Fruit fly (Drosophila melanogaster): ENCODE results near the gene FoxL1.

FoxL1 gene

DNA sequence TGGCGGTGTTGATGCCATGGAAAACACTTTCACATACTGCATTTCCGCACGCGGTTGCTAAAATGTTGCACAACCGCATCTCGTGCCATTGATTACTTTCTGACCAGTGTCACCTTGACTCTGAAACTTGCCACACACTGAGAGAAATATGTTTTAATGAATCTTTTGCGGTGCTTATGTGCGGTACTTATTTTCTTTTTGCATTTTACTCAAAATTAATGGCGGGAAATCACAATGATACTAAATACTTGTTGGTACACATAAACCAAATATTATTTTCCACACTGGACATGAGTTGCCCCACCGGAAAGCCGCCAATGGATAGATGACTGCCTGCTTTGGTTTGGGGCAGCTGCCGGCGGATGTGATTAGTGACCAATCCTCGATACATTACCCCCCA lies 38.1 kb downstream of the FoxL1 start:
- TF ChIP-seq Hr4 (GFP tag; optimal IDR thresholded peaks at IDR 0.05) (peak; percentile 63), eg (GFP tag; IDR thresholded peaks at IDR 0.05) (peak; percentile 40; the same call in 1 of the 3 replicates), Eip78C (GFP tag) (peak; percentile 72), Eip93F (GFP tag; optimal IDR thresholded peaks at IDR 0.05) (no peak), fkh (GFP tag; optimal IDR thresholded peaks at IDR 0.05) (no peak), vri (GFP tag; optimal IDR thresholded peaks at IDR 0.05) (no peak), CG15336 (GFP tag; IDR thresholded peaks at IDR 0.05) (peak; percentile 46), CG6163 (GFP tag; IDR thresholded peaks at IDR 0.05) (peak; percentile 41; the same call in 1 of the 3 replicates), fd59A (GFP tag; optimal IDR thresholded peaks at IDR 0.05) (no peak), svp (GFP tag) (peak; percentile 6), CG32006 (GFP tag; optimal IDR thresholded peaks at IDR 0.05) (peak; percentile 47), fd85E (GFP tag; optimal IDR thresholded peaks at IDR 0.05) (no peak), CG8119 (GFP tag; IDR thresholded peaks at IDR 0.05) (peak; percentile 34; the same call in 2 of the 3 replicates)

DNA sequence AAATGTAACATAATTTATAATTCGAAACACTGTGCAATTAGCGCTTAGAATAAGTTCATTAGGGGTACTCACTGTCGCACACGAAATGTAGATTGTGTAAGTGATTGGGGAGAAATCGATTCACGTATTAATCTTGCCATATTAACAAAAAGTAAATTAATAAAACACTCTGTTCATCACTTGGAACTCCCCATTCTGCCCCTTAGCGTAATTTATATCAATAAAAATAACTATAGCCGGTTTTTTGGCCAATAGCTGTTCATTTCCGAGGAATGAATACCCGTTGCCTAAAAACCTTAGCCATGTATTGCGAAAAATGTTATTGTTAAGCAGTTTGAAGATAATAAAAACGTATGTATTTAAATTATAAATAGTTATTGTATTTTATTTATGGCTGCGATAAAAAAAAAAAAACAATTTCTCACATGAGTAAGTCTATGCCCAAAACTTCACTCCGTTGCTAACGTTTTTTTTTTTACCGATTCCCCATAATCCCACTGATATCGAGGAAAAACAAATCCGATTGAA lies 40.7 kb downstream of the FoxL1 start, which contains the start of gene Ugt305A1:
TSS of gene Ugt305A1 (plus strand) at position 478 of the 528 bp plus-strand sequence.
- TF ChIP-seq eg (GFP tag; IDR thresholded peaks at IDR 0.05), result no peak
- peak; percentile 29; the same call in 1 of the 3 replicates for TF ChIP-seq CG8119 (GFP tag; IDR thresholded peaks at IDR 0.05)
- peak; percentile 17 for TF ChIP-seq achi (GFP tag; optimal IDR thresholded peaks at IDR 0.05)
- TF ChIP-seq svp (GFP tag), result peak; percentile 14
- TF ChIP-seq Hr4 (GFP tag; optimal IDR thresholded peaks at IDR 0.05), result peak; percentile 13
- TF ChIP-seq CG6163 (GFP tag; IDR thresholded peaks at IDR 0.05), result no peak
- peak; percentile 38; the same call in 1 of the 2 replicates for TF ChIP-seq CG15336 (GFP tag; IDR thresholded peaks at IDR 0.05)

DNA sequence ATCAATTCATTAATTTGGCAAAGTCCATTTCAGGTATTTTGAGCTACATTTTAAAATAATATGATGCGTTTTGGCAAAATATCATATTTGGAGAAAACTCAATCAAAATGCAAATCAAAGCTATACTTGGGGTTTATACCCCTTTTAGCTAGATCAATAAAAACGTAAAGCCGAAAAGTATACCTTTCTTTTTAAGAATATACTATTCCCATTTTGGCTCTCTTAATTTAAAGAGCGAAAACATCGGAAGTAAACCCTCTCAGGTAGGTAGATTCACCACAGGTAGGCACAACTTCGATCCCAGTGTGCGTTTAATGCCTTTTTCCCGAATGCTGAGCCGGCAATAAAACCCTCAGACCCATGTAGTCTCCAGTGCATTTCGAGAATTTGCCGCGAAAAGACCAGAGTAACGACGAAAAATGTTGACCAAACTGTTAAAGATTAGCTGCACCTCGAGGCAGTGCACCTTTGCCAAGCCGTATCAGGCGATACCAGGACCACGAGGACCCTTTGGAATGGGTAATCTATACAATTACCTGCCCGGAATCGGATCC lies 43.3 kb downstream of the FoxL1 start, which contains the start of gene dib:
TSS of gene dib (plus strand) at position 372 of the 554 bp plus-strand sequence.
- TF ChIP-seq CG8632 (GFP tag; optimal IDR thresholded peaks at IDR 0.05), result no peak
- TF ChIP-seq net (GFP tag; optimal IDR thresholded peaks at IDR 0.05), result no peak
- TF ChIP-seq CG11294 (GFP tag; IDR thresholded peaks at IDR 0.05), result no peak
- no peak for TF ChIP-seq OdsH (GFP tag; optimal IDR thresholded peaks at IDR 0.05)
- no peak for TF ChIP-seq CG10631 (GFP tag; optimal IDR thresholded peaks at IDR 0.05)
- TF ChIP-seq fd59A (GFP tag; optimal IDR thresholded peaks at IDR 0.05), result no peak
- no peak for TF ChIP-seq svp (GFP tag)
- TF ChIP-seq Lpt (GFP tag; optimal IDR thresholded peaks at IDR 0.05), result no peak
- no peak for TF ChIP-seq CG8319 (GFP tag; optimal IDR thresholded peaks at IDR 0.05)
- no peak for TF ChIP-seq CG31627 (GFP tag; optimal IDR thresholded peaks at IDR 0.05)
- no peak for TF ChIP-seq Smox (GFP tag; optimal IDR thresholded peaks at IDR 0.05)

DNA sequence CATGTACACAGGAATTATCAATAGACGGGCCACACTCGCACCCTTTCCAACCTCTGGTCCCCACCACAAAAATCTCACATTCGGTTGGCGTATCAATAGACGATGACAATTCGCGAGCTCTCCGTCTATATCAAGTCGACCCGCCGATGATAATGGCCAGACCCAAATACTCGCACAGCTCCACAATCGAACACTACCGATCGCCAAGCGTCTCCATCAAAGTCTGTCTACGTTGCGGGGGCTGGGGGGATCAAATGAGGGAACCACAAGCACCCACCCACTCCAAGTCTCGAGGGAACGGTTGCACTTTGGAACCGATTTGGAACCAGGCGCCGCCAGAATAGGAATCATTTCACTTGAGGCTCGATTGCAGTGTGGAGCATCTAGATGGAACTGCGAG lies 49.7 kb downstream of the FoxL1 start:
- peak; percentile 70 for TF ChIP-seq CG6276 (GFP tag; optimal IDR thresholded peaks at IDR 0.05)
- TF ChIP-seq CG31627 (GFP tag; optimal IDR thresholded peaks at IDR 0.05), result no peak
- no peak for TF ChIP-seq pdm3 (GFP tag; optimal IDR thresholded peaks at IDR 0.05)
- TF ChIP-seq spab (GFP tag; optimal IDR thresholded peaks at IDR 0.05), result no peak
- no peak for TF ChIP-seq CG8319 (GFP tag; optimal IDR thresholded peaks at IDR 0.05)
- TF ChIP-seq CG10669 (GFP tag; optimal IDR thresholded peaks at IDR 0.05), result no peak
- TF ChIP-seq ss (GFP tag; optimal IDR thresholded peaks at IDR 0.05), result no peak
- TF ChIP-seq CG10631 (GFP tag; optimal IDR thresholded peaks at IDR 0.05), result no peak
- peak; percentile 33 for TF ChIP-seq Lpt (GFP tag; optimal IDR thresholded peaks at IDR 0.05)
- no peak for TF ChIP-seq CG11762 (GFP tag; optimal IDR thresholded peaks at IDR 0.05; ENCODE audit: insufficient read depth)
- TF ChIP-seq CG1621 (tag; optimal IDR thresholded peaks at IDR 0.05), result no peak
- peak; percentile 6 for TF ChIP-seq dac (GFP tag; optimal IDR thresholded peaks at IDR 0.05)
- TF ChIP-seq svp (GFP tag), result peak; percentile 83
- TF ChIP-seq net (GFP tag; optimal IDR thresholded peaks at IDR 0.05), result no peak
- TF ChIP-seq topi (GFP tag; optimal IDR thresholded peaks at IDR 0.05), result no peak
- TF ChIP-seq Gug (GFP tag; IDR thresholded peaks at IDR 0.05), result no peak
- TF ChIP-seq Ets21C (GFP tag; optimal IDR thresholded peaks at IDR 0.05), result no peak
- TF ChIP-seq fd59A (GFP tag; optimal IDR thresholded peaks at IDR 0.05), result no peak
- no peak for TF ChIP-seq CG6854 (GFP tag; optimal IDR thresholded peaks at IDR 0.05)
- no peak for TF ChIP-seq dsx (GFP tag; optimal IDR thresholded peaks at IDR 0.05; ENCODE audit: poor library complexity, severe bottlenecking)
- no peak for TF ChIP-seq Hr4 (GFP tag; optimal IDR thresholded peaks at IDR 0.05)
- TF ChIP-seq fd85E (GFP tag; optimal IDR thresholded peaks at IDR 0.05), result no peak
- no peak for TF ChIP-seq CG3919 (GFP tag; optimal IDR thresholded peaks at IDR 0.05)
- no peak for TF ChIP-seq Ets96B (tag; optimal IDR thresholded peaks at IDR 0.05)
- TF ChIP-seq Eip75B (GFP tag; optimal IDR thresholded peaks at IDR 0.05), result no peak
- TF ChIP-seq eg (GFP tag; IDR thresholded peaks at IDR 0.05), result peak; percentile 57; the same call in 2 of the 3 replicates
- TF ChIP-seq CG9139 (GFP tag; optimal IDR thresholded peaks at IDR 0.05), result no peak
- no peak for TF ChIP-seq Met (GFP tag; optimal IDR thresholded peaks at IDR 0.05)
- no peak for TF ChIP-seq Hr38 (GFP tag; optimal IDR thresholded peaks at IDR 0.05)
- no peak for TF ChIP-seq CG11902 (GFP tag; optimal IDR thresholded peaks at IDR 0.05)

Measured in whole organism, prepupa.